Fruit fly (Drosophila melanogaster): ENCODE results near the gene Prim1.

Gene Prim1

dm6 chr3L:8340264-8341095, at the start of gene Prim1, which contains the start of gene CG7083:
Gene Prim1, plus strand, starts transcription at chr3L:8340314.
Gene CG7083, plus strand, starts transcription at chr3L:8340785.
- TF ChIP-seq Dif (GFP tag; optimal IDR thresholded peaks at IDR 0.05; ENCODE audit: partially characterized antibody) (no peak), Hnf4 (GFP tag; optimal IDR thresholded peaks at IDR 0.05) (peak; percentile 67), Mio (GFP tag; optimal IDR thresholded peaks at IDR 0.05) (no peak), Dfd (GFP tag; optimal IDR thresholded peaks at IDR 0.05) (no peak), foxo (GFP tag; optimal IDR thresholded peaks at IDR 0.05) (peak in 1 of 2 experiments; percentile 66), OdsH (GFP tag; optimal IDR thresholded peaks at IDR 0.05) (peak; percentile 61), rgr (GFP tag; optimal IDR thresholded peaks at IDR 0.05) (peak; percentile 72), psq (GFP tag; optimal IDR thresholded peaks at IDR 0.05) (peak; percentile 49), dl (GFP tag; optimal IDR thresholded peaks at IDR 0.05; ENCODE audit: insufficient read depth in 1 of 2, partially characterized antibody in 2 of 2) (no peak), sv (GFP tag; optimal IDR thresholded peaks at IDR 0.05) (peak; percentile 42), Hr83 (GFP tag; optimal IDR thresholded peaks at IDR 0.05; ENCODE audit: poor library complexity, severe bottlenecking) (peak; percentile 21), Sp1 (GFP tag; optimal IDR thresholded peaks at IDR 0.05) (peak; percentile 43), woc (GFP tag; optimal IDR thresholded peaks at IDR 0.05) (peak; percentile 47), HLH106 (tag; optimal IDR thresholded peaks at IDR 0.05) (peak; percentile 67), Hr78 (GFP tag; optimal IDR thresholded peaks at IDR 0.05) (no peak), br (GFP tag; optimal IDR thresholded peaks at IDR 0.05) (peak; percentile 71), dmrt93B (GFP tag; optimal IDR thresholded peaks at IDR 0.05) (no peak), CG32264 (GFP tag; optimal IDR thresholded peaks at IDR 0.05) (no peak), usp (GFP tag; optimal IDR thresholded peaks at IDR 0.05) (no peak), Jra (GFP tag; optimal IDR thresholded peaks at IDR 0.05) (peak; percentile 34), Vsx2 (GFP tag; optimal IDR thresholded peaks at IDR 0.05; ENCODE audit: partially characterized antibody) (no peak), CrebA (GFP tag; optimal IDR thresholded peaks at IDR 0.05; ENCODE audit: borderline replicate concordance) (no peak), Myc (optimal IDR thresholded peaks at IDR 0.05) (peak; percentile 21), jim (GFP tag; optimal IDR thresholded peaks at IDR 0.05) (no peak), GATAd (GFP tag; optimal IDR thresholded peaks at IDR 0.05) (peak; percentile 38), sage (GFP tag; optimal IDR thresholded peaks at IDR 0.05) (peak; percentile 34), lola (GFP tag; optimal IDR thresholded peaks at IDR 0.05) (no peak), CG9705 (GFP tag; optimal IDR thresholded peaks at IDR 0.05) (peak; percentile 55), Abd-B (GFP tag; optimal IDR thresholded peaks at IDR 0.05) (no peak), dsf (GFP tag; optimal IDR thresholded peaks at IDR 0.05; ENCODE audit: borderline replicate concordance) (peak; percentile 60), tai (GFP tag; optimal IDR thresholded peaks at IDR 0.05) (no peak), Rel (GFP tag; optimal IDR thresholded peaks at IDR 0.05) (no peak), Rel (tag; optimal IDR thresholded peaks at IDR 0.05) (peak; percentile 96), brk (GFP tag; optimal IDR thresholded peaks at IDR 0.05) (no peak), ey (GFP tag; optimal IDR thresholded peaks at IDR 0.05) (peak; percentile 65), N (GFP tag; optimal IDR thresholded peaks at IDR 0.05) (no peak), fru (GFP tag; optimal IDR thresholded peaks at IDR 0.05) (peak; percentile 83), pan (optimal IDR thresholded peaks at IDR 0.05) (no peak), h (GFP tag; optimal IDR thresholded peaks at IDR 0.05) (peak; percentile 75)

DNA sequence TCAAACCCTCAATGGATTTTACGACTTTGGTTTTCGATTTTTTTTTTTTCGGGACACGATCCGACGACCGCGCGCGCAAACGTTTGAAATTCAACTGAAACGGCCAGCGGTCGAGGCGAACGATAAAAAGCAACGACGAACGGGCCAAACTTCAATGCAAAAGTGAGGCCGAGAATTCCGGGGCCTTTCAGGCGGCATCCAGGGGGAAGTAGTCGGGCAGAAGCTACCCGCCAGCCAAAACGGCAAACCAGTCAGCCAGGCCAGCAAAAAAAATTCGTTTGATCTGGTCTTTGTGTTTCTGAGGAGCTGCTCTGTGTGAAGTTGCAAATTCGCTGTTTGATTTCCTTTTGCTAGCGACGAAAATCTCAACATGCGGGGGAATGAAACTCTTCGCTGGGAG, 44.9 kb upstream of the Prim1 start, which contains the start of gene CG7201:
Gene CG7201 (minus strand): TSS at position 101 of the 400 bp plus-strand sequence.
- no peak for TF ChIP-seq OdsH (GFP tag; optimal IDR thresholded peaks at IDR 0.05)
- no peak for TF ChIP-seq Myc (optimal IDR thresholded peaks at IDR 0.05)
- no peak for TF ChIP-seq brk (GFP tag; optimal IDR thresholded peaks at IDR 0.05)
- TF ChIP-seq sv (GFP tag; optimal IDR thresholded peaks at IDR 0.05), result no peak
- TF ChIP-seq h (GFP tag; optimal IDR thresholded peaks at IDR 0.05), result no peak
- no peak for TF ChIP-seq CG9705 (GFP tag; optimal IDR thresholded peaks at IDR 0.05)
- no peak for TF ChIP-seq dsf (GFP tag; optimal IDR thresholded peaks at IDR 0.05; ENCODE audit: borderline replicate concordance)
- TF ChIP-seq Rel (GFP tag; optimal IDR thresholded peaks at IDR 0.05), result no peak
- peak; percentile 1 for TF ChIP-seq Rel (tag; optimal IDR thresholded peaks at IDR 0.05)
